Worm (Caenorhabditis elegans) whole organism, L2 larva: Measurements from ENCODE around the gene K09A11.1.

ENCODE experiments used
- C34F6.9 ChIP-seq: fragments of 150-350 bp; optimal IDR thresholded peaks from 2 replicates; lab custom pipeline; 2014; ENCODE audit warnings: missing biosample characterization, missing genetic modification characterization
- F13H6.1 ChIP-seq: sonication (generic microtip); optimal IDR thresholded peaks from 2 replicates; lab custom pipeline; 2016; ENCODE audit warnings: missing genetic modification characterization, missing compliant biosample characterization
- R02D3.7 ChIP-seq: fragments of 150-350 bp; optimal IDR thresholded peaks from 2 replicates; lab custom pipeline; 2014; ENCODE audit warnings: missing biosample characterization, missing genetic modification characterization
- Y55F3AM.14 ChIP-seq: fragments of 200-800 bp; sonication (Bioruptor generic); optimal IDR thresholded peaks from 2 replicates; lab custom pipeline; 2018; ENCODE audit warnings: mild to moderate bottlenecking, missing genetic modification characterization, missing compliant biosample characterization
- alr-1 ChIP-seq: fragments of 150-350 bp; optimal IDR thresholded peaks from 2 replicates; lab custom pipeline; 2014; ENCODE audit warnings: missing biosample characterization, missing genetic modification characterization
- ceh-16 ChIP-seq: fragments of 150-350 bp; optimal IDR thresholded peaks from 2 replicates; lab custom pipeline; 2014; ENCODE audit warnings: missing biosample characterization, missing genetic modification characterization
- crh-2 ChIP-seq: sonication (generic microtip); optimal IDR thresholded peaks from 2 replicates; lab custom pipeline; 2017; ENCODE audit warnings: missing biosample characterization, missing genetic modification characterization
- dmd-4 ChIP-seq: sonication (generic microtip); optimal IDR thresholded peaks from 2 replicates; lab custom pipeline; 2017; ENCODE audit warnings: missing biosample characterization, missing genetic modification characterization
- egl-27 ChIP-seq: sonication (generic microtip); optimal IDR thresholded peaks from 3 replicates; lab custom pipeline; 2017; ENCODE audit warnings: missing biosample characterization, missing genetic modification reagents, missing genetic modification characterization
- elt-1 ChIP-seq: fragments of 150-350 bp; optimal IDR thresholded peaks from 2 replicates; lab custom pipeline; 2014; ENCODE audit warnings: missing biosample characterization, missing genetic modification characterization
- lin-13 ChIP-seq: fragments of 150-350 bp; optimal IDR thresholded peaks from 2 replicates; lab custom pipeline; 2014; ENCODE audit warnings: missing biosample characterization, missing genetic modification reagents, missing genetic modification characterization
- lin-39 ChIP-seq: fragments of 150-350 bp; optimal IDR thresholded peaks from 2 replicates; lab custom pipeline; 2014; ENCODE audit warnings: missing biosample characterization, missing genetic modification reagents, missing genetic modification characterization
- lsy-2 ChIP-seq, 2 experiments: fragments of 150-350 bp in 1 of 2; sonication (generic microtip) in 1 of 2; optimal IDR thresholded peaks; 2 replicates each; lab custom pipeline; 2014 to 2017; ENCODE audit warnings: missing biosample characterization in 2 of 2, missing genetic modification characterization in 2 of 2
- mab-5 ChIP-seq: fragments of 150-350 bp; optimal IDR thresholded peaks from 2 replicates; lab custom pipeline; 2014; ENCODE audit warnings: missing biosample characterization, missing genetic modification characterization
- mbf-1 ChIP-seq: sonication (generic microtip); optimal IDR thresholded peaks from 2 replicates; lab custom pipeline; 2017; ENCODE audit warnings: missing biosample characterization, missing genetic modification characterization
- mdl-1 ChIP-seq, 2 experiments: fragments of 150-350 bp in 1 of 2; sonication (generic microtip) in 1 of 2; optimal IDR thresholded peaks; 2 replicates each; lab custom pipeline; 2017; ENCODE audit warnings: missing biosample characterization in 2 of 2, missing genetic modification characterization in 2 of 2
- nhr-11 ChIP-seq: fragments of 150-350 bp; optimal IDR thresholded peaks from 2 replicates; lab custom pipeline; 2014; ENCODE audit warnings: missing biosample characterization, missing genetic modification characterization
- nhr-12 ChIP-seq: fragments of 150-350 bp; optimal IDR thresholded peaks from 2 replicates; lab custom pipeline; 2014; ENCODE audit warnings: missing biosample characterization, missing genetic modification characterization
- nhr-21 ChIP-seq: fragments of 150-350 bp; optimal IDR thresholded peaks from 2 replicates; lab custom pipeline; 2014; ENCODE audit warnings: missing biosample characterization, missing genetic modification characterization
- nhr-23 ChIP-seq: fragments of 150-350 bp; optimal IDR thresholded peaks from 2 replicates; lab custom pipeline; 2014; ENCODE audit warnings: missing biosample characterization, missing genetic modification reagents, missing genetic modification characterization
- nhr-237 ChIP-seq: fragments of 150-350 bp; optimal IDR thresholded peaks from 2 replicates; lab custom pipeline; 2014; ENCODE audit warnings: missing biosample characterization, missing genetic modification characterization
- nhr-25 ChIP-seq: fragments of 150-350 bp; sonication (generic microtip); optimal IDR thresholded peaks from 3 replicates; lab custom pipeline; 2014; ENCODE audit warnings: missing biosample characterization, missing genetic modification characterization
- nhr-6 ChIP-seq: fragments of 150-350 bp; optimal IDR thresholded peaks from 2 replicates; lab custom pipeline; 2014; ENCODE audit warnings: missing biosample characterization, missing genetic modification characterization
- nhr-77 ChIP-seq: fragments of 150-350 bp; optimal IDR thresholded peaks from 2 replicates; lab custom pipeline; 2014; ENCODE audit warnings: missing biosample characterization, missing genetic modification characterization
- peb-1 ChIP-seq: fragments of 150-350 bp; optimal IDR thresholded peaks from 2 replicates; lab custom pipeline; 2014; ENCODE audit warnings: missing biosample characterization, missing genetic modification characterization
- sem-4 ChIP-seq: fragments of 150-350 bp; optimal IDR thresholded peaks from 2 replicates; lab custom pipeline; 2014; ENCODE audit warnings: missing biosample characterization, missing genetic modification reagents, missing genetic modification characterization
- skn-1 ChIP-seq: sonication (generic microtip); optimal IDR thresholded peaks from 2 replicates; lab custom pipeline; 2017; ENCODE audit warnings: missing biosample characterization, missing genetic modification characterization
- sma-3 ChIP-seq: sonication (generic microtip); optimal IDR thresholded peaks from 2 replicates; lab custom pipeline; 2016; ENCODE audit warnings: missing genetic modification reagents, missing genetic modification characterization, missing compliant biosample characterization
- sma-9 ChIP-seq, 2 experiments: fragments of 150-350 bp in 1 of 2; sonication (generic microtip) in 1 of 2; optimal IDR thresholded peaks; 2 replicates each; lab custom pipeline; 2014 to 2016; ENCODE audit warnings: missing genetic modification characterization in 2 of 2, mild to moderate bottlenecking in 1 of 2, missing biosample characterization in 1 of 2, missing compliant biosample characterization in 1 of 2, missing genetic modification reagents in 1 of 2, moderate library complexity in 1 of 2
- unc-39 ChIP-seq: fragments of 150-350 bp; optimal IDR thresholded peaks from 2 replicates; lab custom pipeline; 2014; ENCODE audit warnings: missing biosample characterization, missing genetic modification characterization
- unc-62 ChIP-seq: fragments of 150-350 bp; optimal IDR thresholded peaks from 2 replicates; lab custom pipeline; 2014; ENCODE audit warnings: missing biosample characterization, missing genetic modification reagents, missing genetic modification characterization
- ztf-4 ChIP-seq: fragments of 150-350 bp; optimal IDR thresholded peaks from 2 replicates; lab custom pipeline; 2014; ENCODE audit warnings: missing biosample characterization, missing genetic modification characterization

The K09A11.1 gene

ce11 chrX:13284091-13284490, 21.8 kb downstream of the K09A11.1 start, which contains the start of gene cyp-14A4:
Gene cyp-14A4, minus strand, starts transcription at chrX:13284197.
- no peak for TF ChIP-seq nhr-77
- TF ChIP-seq nhr-11 (tag; lab: Kevin White, UChicago): no peak
- no peak for TF ChIP-seq skn-1 (tag; lab: Kevin White, UChicago)
- TF ChIP-seq nhr-6: no peak
- TF ChIP-seq, all 48 proteins: peak for 0

DNA sequence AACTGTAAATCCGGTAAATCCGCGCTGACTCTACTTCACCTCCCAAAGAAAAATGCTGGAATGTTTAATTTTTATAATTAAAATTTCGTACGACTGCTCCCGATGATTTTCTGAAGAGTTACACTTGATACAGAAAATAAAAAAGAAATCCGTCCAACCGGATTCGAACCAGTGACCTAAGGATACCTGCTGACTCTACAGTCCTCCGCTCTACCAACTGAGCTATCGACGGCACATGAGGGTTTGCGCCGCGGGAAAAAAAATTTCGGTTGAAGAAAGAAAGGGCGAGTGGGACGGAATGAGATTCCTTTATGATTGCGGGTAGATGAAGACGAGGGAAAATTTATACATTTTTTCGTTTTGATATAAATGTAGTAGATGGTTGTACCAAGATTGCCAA, 22.3 kb downstream of the K09A11.1 start:
- no peak for TF ChIP-seq nhr-11 (tag; lab: Kevin White, UChicago)
- no peak for TF ChIP-seq lin-39
- no peak for TF ChIP-seq dmd-4 (tag; lab: Kevin White, UChicago)
- TF ChIP-seq mab-5 (tag; lab: Kevin White, UChicago): no peak
- no peak for TF ChIP-seq elt-1 (tag; lab: Kevin White, UChicago)

- no peak for TF ChIP-seq egl-27 (tag; lab: Kevin White, UChicago)
- no peak for TF ChIP-seq mab-5 (tag; lab: Kevin White, UChicago)
- no peak for TF ChIP-seq lsy-2 (tag; optimal IDR thresholded peaks at IDR 0.05; lab: Kevin White, UChicago)
- no peak for TF ChIP-seq lin-13 (GFP tag; lab: Kevin White, UChicago)
- no peak for TF ChIP-seq lin-39
Measured at ce11 chrX:13286533-13286932, 24.2 kb downstream of the K09A11.1 start, which contains the start of gene R04D3.2. Gene R04D3.2, minus strand, starts transcription at chrX:13286633.

DNA sequence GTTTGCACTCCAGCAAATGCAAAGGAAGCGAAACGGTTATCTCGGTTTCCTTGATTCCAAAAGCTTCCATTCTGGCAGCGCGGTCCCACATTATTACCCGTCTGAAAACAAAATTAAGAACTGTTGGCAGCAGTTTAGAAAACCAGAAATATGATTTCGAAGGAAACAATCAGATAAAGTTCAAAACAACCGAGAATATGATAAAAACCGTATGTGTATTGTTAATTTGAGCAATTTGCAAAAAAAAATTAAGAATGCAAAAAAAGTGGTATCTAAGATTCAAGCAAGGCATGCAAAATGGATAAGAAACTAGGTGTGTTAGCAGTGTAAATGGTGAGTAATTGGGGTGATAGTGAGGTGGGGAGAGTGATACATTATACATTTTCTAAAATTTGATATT, 26.4 kb downstream of the K09A11.1 start, which contains the start of gene R04D3.4:
Gene R04D3.4, minus strand, starts transcription at position 101 of the 400 bp plus-strand sequence.
- TF ChIP-seq elt-1 (tag; lab: Kevin White, UChicago): no peak

ce11 chrX:13290531-13290930, 28.2 kb downstream of the K09A11.1 start, which contains the start of gene R04D3.3:
Gene R04D3.3, minus strand, starts transcription at chrX:13290631.
- TF ChIP-seq sma-3: no peak
- no peak for TF ChIP-seq lin-13 (GFP tag; lab: Kevin White, UChicago)
- no peak for TF ChIP-seq peb-1 (tag; lab: Kevin White, UChicago)
- no peak for TF ChIP-seq egl-27 (tag; lab: Kevin White, UChicago)
- TF ChIP-seq nhr-23 (tag; lab: Kevin White, UChicago): no peak
- no peak for TF ChIP-seq nhr-21 (tag; lab: Kevin White, UChicago)
- TF ChIP-seq Y55F3AM.14 (GFP tag; lab: Kevin White, UChicago): no peak

DNA sequence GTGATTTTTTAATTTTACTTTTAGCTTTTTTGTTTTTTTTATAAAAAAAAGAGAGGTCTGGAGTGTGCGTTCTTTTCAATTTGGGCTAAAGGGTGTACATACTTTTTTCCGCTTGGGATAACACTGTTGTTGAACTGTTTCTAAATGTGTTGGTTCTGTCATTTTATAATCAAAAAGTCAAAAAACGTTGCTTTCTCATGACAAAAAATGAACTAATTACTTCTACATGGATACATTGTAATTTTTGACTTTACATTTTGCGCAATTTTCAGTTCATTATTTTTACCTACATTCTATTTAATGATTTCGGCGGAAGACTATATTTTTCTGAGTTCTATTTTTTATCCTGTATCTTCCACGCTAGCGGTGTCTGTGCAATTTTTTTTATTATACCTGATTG, 29.2 kb downstream of the K09A11.1 start, which contains the start of gene srd-38:
Gene srd-38, plus strand, starts transcription at position 301 of the 400 bp plus-strand sequence.
- TF ChIP-seq nhr-12: no peak
- TF ChIP-seq dmd-4 (tag; lab: Kevin White, UChicago): no peak
- TF ChIP-seq nhr-11 (tag; lab: Kevin White, UChicago): no peak
- no peak for TF ChIP-seq sem-4 (tag; lab: Kevin White, UChicago)
- no peak for TF ChIP-seq unc-39 (tag; lab: Kevin White, UChicago)

- TF ChIP-seq F13H6.1 (tag; lab: Kevin White, UChicago): no peak
- TF ChIP-seq, all 48 proteins: peak for 0
Measured at ce11 chrX:13293023-13293422, 30.7 kb downstream of the K09A11.1 start.

- no peak for TF ChIP-seq unc-62 (GFP tag; lab: Kevin White, UChicago)
- TF ChIP-seq sma-3: no peak
- no peak for TF ChIP-seq sma-9 (GFP tag; optimal IDR thresholded peaks at IDR 0.05; lab: Kevin White, UChicago)
- no peak for TF ChIP-seq sma-9 (tag; optimal IDR thresholded peaks at IDR 0.05; lab: Kevin White, UChicago)
- no peak for TF ChIP-seq mbf-1 (tag; lab: Kevin White, UChicago)
- TF ChIP-seq R02D3.7 (tag; lab: Kevin White, UChicago): no peak
- TF ChIP-seq lsy-2 (tag; optimal IDR thresholded peaks at IDR 0.05; lab: Kevin White, UChicago): no peak
- no peak for TF ChIP-seq mab-5 (tag; lab: Kevin White, UChicago)
- TF ChIP-seq nhr-25: no peak
- no peak for TF ChIP-seq ztf-4
- no peak for TF ChIP-seq elt-1 (tag; lab: Kevin White, UChicago)
- TF ChIP-seq nhr-237: no peak
- no peak for TF ChIP-seq alr-1 (tag; lab: Kevin White, UChicago)
- TF ChIP-seq C34F6.9 (tag; lab: Kevin White, UChicago): no peak
- TF ChIP-seq crh-2 (tag; lab: Kevin White, UChicago): no peak
- no peak for TF ChIP-seq nhr-21 (tag; lab: Kevin White, UChicago)
- no peak for TF ChIP-seq Y55F3AM.14 (GFP tag; lab: Kevin White, UChicago)
- no peak for TF ChIP-seq ceh-16
- no peak for TF ChIP-seq sem-4 (tag; lab: Kevin White, UChicago)
- no peak for TF ChIP-seq mdl-1 (tag; optimal IDR thresholded peaks at IDR 0.05; lab: Kevin White, UChicago)
Measured at ce11 chrX:13294669-13295068, 32.4 kb downstream of the K09A11.1 start, which contains the start of gene srd-36. Gene srd-36, minus strand, starts transcription at chrX:13294769.
